Worm (Caenorhabditis elegans): ENCODE results near the gene col-177.
A peak's percentile ranks its signal among the peaks of the same experiment; 100 is the strongest.

col-177 gene

ce11 chrX:11033952-11034287, 32.3 kb upstream of the col-177 start:
- no peak for TF ChIP-seq unc-62 (GFP tag; optimal IDR thresholded peaks at IDR 0.05)
- no peak for TF ChIP-seq ceh-28 (tag; optimal IDR thresholded peaks at IDR 0.05)
- no peak for TF ChIP-seq mdl-1 (tag; optimal IDR thresholded peaks at IDR 0.05)
- TF ChIP-seq lin-39 (tag; optimal IDR thresholded peaks at IDR 0.05): no peak
- TF ChIP-seq ceh-82 (tag; optimal IDR thresholded peaks at IDR 0.05): no peak
- no peak for TF ChIP-seq pha-4 (tag; optimal IDR thresholded peaks at IDR 0.05)
- TF ChIP-seq lsy-12 (tag; optimal IDR thresholded peaks at IDR 0.05): no peak
- TF ChIP-seq egl-27 (tag; optimal IDR thresholded peaks at IDR 0.05): no peak
- TF ChIP-seq nhr-25 (tag; optimal IDR thresholded peaks at IDR 0.05): no peak
- no peak for TF ChIP-seq nhr-77 (tag; optimal IDR thresholded peaks at IDR 0.05)
- no peak for TF ChIP-seq fkh-10 (GFP tag; optimal IDR thresholded peaks at IDR 0.05)
- TF ChIP-seq nhr-43 (tag; optimal IDR thresholded peaks at IDR 0.05; ENCODE audit: poor library complexity, severe bottlenecking): no peak
- TF ChIP-seq mml-1 (tag; optimal IDR thresholded peaks at IDR 0.05): no peak
- no peak for TF ChIP-seq elt-1 (tag; optimal IDR thresholded peaks at IDR 0.05)

- TF ChIP-seq nhr-25 (tag; optimal IDR thresholded peaks at IDR 0.05): peak; percentile 69
- TF ChIP-seq egl-27 (tag; optimal IDR thresholded peaks at IDR 0.05): no peak
- peak; percentile 30 for TF ChIP-seq elt-1 (tag; optimal IDR thresholded peaks at IDR 0.05)
- TF ChIP-seq aly-2 (tag; optimal IDR thresholded peaks at IDR 0.05): no peak
- peak; percentile 38 for TF ChIP-seq nhr-23 (tag; optimal IDR thresholded peaks at IDR 0.05)
- no peak for TF ChIP-seq fkh-10 (GFP tag; optimal IDR thresholded peaks at IDR 0.05)
- TF ChIP-seq ceh-16 (tag; optimal IDR thresholded peaks at IDR 0.05): no peak
- no peak for TF ChIP-seq unc-39 (tag; optimal IDR thresholded peaks at IDR 0.05)
Measured at ce11 chrX:11033128-11033951, 31.7 kb upstream of the col-177 start.

ce11 chrX:11032412-11032811, 30.8 kb upstream of the col-177 start:
- TF ChIP-seq egl-5 (tag; optimal IDR thresholded peaks at IDR 0.05) (peak; percentile 96), unc-39 (tag; optimal IDR thresholded peaks at IDR 0.05) (no peak)

ce11 chrX:11031869-11032268, 30.2 kb upstream of the col-177 start:
- TF ChIP-seq nfya-1 (tag; optimal IDR thresholded peaks at IDR 0.05; ENCODE audit: insufficient read depth): no peak
- no peak for TF ChIP-seq nhr-25 (tag; optimal IDR thresholded peaks at IDR 0.05)
- no peak for TF ChIP-seq lsy-12 (tag; optimal IDR thresholded peaks at IDR 0.05)
- no peak for TF ChIP-seq lin-39 (tag; optimal IDR thresholded peaks at IDR 0.05)
- no peak for TF ChIP-seq nhr-28 (tag; optimal IDR thresholded peaks at IDR 0.05)
- no peak for TF ChIP-seq R02D3.7 (tag; optimal IDR thresholded peaks at IDR 0.05)
- no peak for TF ChIP-seq daf-12 (tag; optimal IDR thresholded peaks at IDR 0.05)
- TF ChIP-seq ceh-82 (tag; optimal IDR thresholded peaks at IDR 0.05): no peak
- TF ChIP-seq nhr-237 (tag; optimal IDR thresholded peaks at IDR 0.05): no peak
- TF ChIP-seq nhr-11 (tag; optimal IDR thresholded peaks at IDR 0.05): no peak

- TF ChIP-seq elt-3 (tag; optimal IDR thresholded peaks at IDR 0.05): peak in 2 of 3 experiments; percentile 2 to 3
- peak; percentile 88 for TF ChIP-seq nhr-43 (tag; optimal IDR thresholded peaks at IDR 0.05; ENCODE audit: poor library complexity, severe bottlenecking)
- TF ChIP-seq fkh-10 (GFP tag; optimal IDR thresholded peaks at IDR 0.05): peak; percentile 0
- peak; percentile 77 for TF ChIP-seq pha-4 (tag; optimal IDR thresholded peaks at IDR 0.05)
- TF ChIP-seq ama-1 (optimal IDR thresholded peaks at IDR 0.05): peak; percentile 76
- no peak for TF ChIP-seq nhr-77 (tag; optimal IDR thresholded peaks at IDR 0.05)
- peak; percentile 19 for TF ChIP-seq nhr-76 (tag; optimal IDR thresholded peaks at IDR 0.05)
- peak; percentile 74 for TF ChIP-seq elt-2 (tag; optimal IDR thresholded peaks at IDR 0.05)
- TF ChIP-seq ceh-9 (tag; optimal IDR thresholded peaks at IDR 0.05): no peak
- TF ChIP-seq jun-1 (tag; optimal IDR thresholded peaks at IDR 0.05): peak; percentile 89
- no peak for TF ChIP-seq sea-2 (GFP tag; optimal IDR thresholded peaks at IDR 0.05)
- TF ChIP-seq nhr-11 (tag; optimal IDR thresholded peaks at IDR 0.05): peak; percentile 67
- peak; percentile 90 for TF ChIP-seq tbx-2 (tag; optimal IDR thresholded peaks at IDR 0.05)
- TF ChIP-seq fos-1 (tag; optimal IDR thresholded peaks at IDR 0.05): no peak
- no peak for TF ChIP-seq nhr-28 (tag; optimal IDR thresholded peaks at IDR 0.05)
- TF ChIP-seq egl-27 (tag; optimal IDR thresholded peaks at IDR 0.05): peak; percentile 76
- TF ChIP-seq ztf-4 (tag; optimal IDR thresholded peaks at IDR 0.05): peak; percentile 44
- no peak for TF ChIP-seq ztf-11 (tag; optimal IDR thresholded peaks at IDR 0.05)
- peak; percentile 82 for TF ChIP-seq ceh-28 (tag; optimal IDR thresholded peaks at IDR 0.05)
- peak; percentile 73 for TF ChIP-seq zag-1 (tag; optimal IDR thresholded peaks at IDR 0.05)
- peak; percentile 51 for TF ChIP-seq skn-1 (tag; optimal IDR thresholded peaks at IDR 0.05)
- TF ChIP-seq elt-1 (tag; optimal IDR thresholded peaks at IDR 0.05): peak; percentile 47
- no peak for TF ChIP-seq ceh-16 (tag; optimal IDR thresholded peaks at IDR 0.05)
- no peak for TF ChIP-seq fkh-2 (tag; optimal IDR thresholded peaks at IDR 0.05)
- peak; percentile 95 for TF ChIP-seq egl-5 (tag; optimal IDR thresholded peaks at IDR 0.05)
- no peak for TF ChIP-seq unc-39 (tag; optimal IDR thresholded peaks at IDR 0.05)
- TF ChIP-seq daf-12 (tag; optimal IDR thresholded peaks at IDR 0.05): no peak
- peak; percentile 15 for TF ChIP-seq nhr-237 (tag; optimal IDR thresholded peaks at IDR 0.05)
- TF ChIP-seq eor-1 (tag; optimal IDR thresholded peaks at IDR 0.05): no peak
- TF ChIP-seq lin-15B (tag; optimal IDR thresholded peaks at IDR 0.05): peak; percentile 50
Measured at ce11 chrX:11031047-11031695, 29.5 kb upstream of the col-177 start.

Measured in whole organism, L3 larva.